Worm (Caenorhabditis elegans) whole organism, mixed stage, embryonic: ENCODE data around the gene memi-2.

Experiments
- lin-32 ChIP-seq: fragments of 200-800 bp; sonication (Bioruptor generic); optimal IDR thresholded peaks from 2 replicates; lab custom pipeline; 2018; ENCODE audit warnings: mild to moderate bottlenecking, missing genetic modification characterization, missing compliant biosample characterization
- unc-62 ChIP-seq: fragments of 150-350 bp; optimal IDR thresholded peaks from 2 replicates; lab custom pipeline; 2014; ENCODE audit warnings: missing biosample characterization, missing genetic modification reagents, missing genetic modification characterization

DNA sequence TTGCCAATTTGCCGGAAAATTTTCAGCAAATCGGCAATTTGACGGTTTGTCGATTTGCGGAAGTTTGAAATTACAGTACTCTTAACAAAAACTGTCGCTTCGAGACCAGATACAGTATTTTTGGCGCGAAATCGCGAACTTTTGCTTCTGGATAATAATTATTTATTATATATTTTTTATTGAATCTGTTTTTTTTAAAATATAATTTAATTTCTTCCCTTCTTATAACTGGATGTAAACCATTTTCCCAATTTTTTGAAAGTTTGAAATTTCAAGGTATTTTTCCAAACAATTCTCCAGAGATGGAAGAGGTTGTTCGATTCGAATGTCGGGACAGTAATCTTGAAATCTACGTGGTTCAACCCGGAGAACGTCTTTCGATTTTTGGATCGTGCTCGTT lies 21.9 kb upstream of the memi-2 start, which contains the start of gene nol-9:
- TF ChIP-seq unc-62 (GFP tag; lab: Kevin White, UChicago), result no peak
- no peak for TF ChIP-seq lin-32 (GFP tag; lab: Kevin White, UChicago)
